Fruit fly (Drosophila melanogaster) whole organism, embryonic: ENCODE data around the gene CG32751.

ENCODE experiments used
- BEAF-32 ChIP-seq: fragments of 200-800 bp; sonication (Bioruptor generic); optimal IDR thresholded peaks from 3 replicates; lab custom pipeline; 2017; ENCODE audit warnings: missing biosample characterization, missing genetic modification characterization, mild to moderate bottlenecking, moderate library complexity, missing genetic modification reagents
- CG10267 ChIP-seq: fragments of 200-800 bp; sonication (Bioruptor generic); optimal IDR thresholded peaks from 2 replicates; lab custom pipeline; 2018; ENCODE audit warnings: missing biosample characterization, mild to moderate bottlenecking, missing genetic modification characterization, moderate library complexity
- CG10654 ChIP-seq: fragments of 200-800 bp; sonication (Bioruptor generic); optimal IDR thresholded peaks from 2 replicates; lab custom pipeline; 2016; ENCODE audit warnings: missing biosample characterization, missing genetic modification characterization
- CG12942 ChIP-seq: fragments of 200-800 bp; sonication (Bioruptor generic); optimal IDR thresholded peaks from 3 replicates; lab custom pipeline; 2016; ENCODE audit warnings: missing biosample characterization, missing genetic modification characterization
- CG15514 ChIP-seq: fragments of 200-800 bp; sonication (Bioruptor generic); optimal IDR thresholded peaks from 3 replicates; lab custom pipeline; 2017; ENCODE audit warnings: missing biosample characterization, missing genetic modification characterization, mild to moderate bottlenecking, moderate library complexity, missing genetic modification reagents
- CG2120 ChIP-seq: fragments of 200-800 bp; sonication (Bioruptor generic); optimal IDR thresholded peaks from 3 replicates; lab custom pipeline; 2016; ENCODE audit warnings: missing biosample characterization, missing genetic modification characterization
- CG30403 ChIP-seq: fragments of 200-800 bp; sonication (Bioruptor generic); optimal IDR thresholded peaks from 3 replicates; lab custom pipeline; 2016; ENCODE audit warnings: missing biosample characterization, missing genetic modification characterization
- CG32767 ChIP-seq: fragments of 200-800 bp; sonication (Bioruptor generic); IDR thresholded peaks from 2 replicates; pipeline ENCODE4 v1.3.6; 2022; ENCODE audit warnings: missing biosample characterization, missing genetic modification characterization
- CG8359 ChIP-seq: fragments of 200-800 bp; sonication (Bioruptor generic); optimal IDR thresholded peaks from 2 replicates; lab custom pipeline; 2017; ENCODE audit warnings: missing biosample characterization, mild to moderate bottlenecking, missing genetic modification characterization, borderline replicate concordance
- CTCF ChIP-seq: fragments of 200-800 bp; sonication (Bioruptor generic); optimal IDR thresholded peaks from 2 replicates; lab custom pipeline; 2017; ENCODE audit warnings: missing biosample characterization, mild to moderate bottlenecking, missing genetic modification characterization, moderate library complexity
- Chrac-16 ChIP-seq: fragments of 200-800 bp; sonication (Bioruptor generic); optimal IDR thresholded peaks from 3 replicates; lab custom pipeline; 2016; ENCODE audit warnings: missing biosample characterization, missing genetic modification characterization
- Ets65A ChIP-seq: fragments of 200-800 bp; sonication (Bioruptor generic); peaks from one replicate; lab custom pipeline; 2016; ENCODE audit warnings: missing biosample characterization, missing genetic modification characterization
- Ets97D ChIP-seq: fragments of 200-800 bp; sonication (Bioruptor generic); optimal IDR thresholded peaks from 3 replicates; lab custom pipeline; 2016; ENCODE audit warnings: missing biosample characterization, missing genetic modification characterization
- Max ChIP-seq: fragments of 200-800 bp; sonication (Bioruptor generic); optimal IDR thresholded peaks from 2 replicates; lab custom pipeline; 2016; ENCODE audit warnings: missing biosample characterization, mild to moderate bottlenecking, missing genetic modification characterization
- NfI ChIP-seq: fragments of 200-800 bp; sonication (Bioruptor generic); optimal IDR thresholded peaks from 3 replicates; lab custom pipeline; 2018; ENCODE audit warnings: missing biosample characterization, mild to moderate bottlenecking, missing genetic modification characterization, moderate library complexity
- Xrp1 ChIP-seq: fragments of 200-800 bp; sonication (Bioruptor generic); IDR thresholded peaks from 2 replicates; pipeline ENCODE4 v1.3.6; 2022; ENCODE audit warnings: missing biosample characterization, missing genetic modification characterization
- YL-1 ChIP-seq: fragments of 200-800 bp; sonication (Bioruptor generic); optimal IDR thresholded peaks from 3 replicates; lab custom pipeline; 2017; ENCODE audit warnings: missing biosample characterization, mild to moderate bottlenecking, missing genetic modification characterization
- aop ChIP-seq: fragments of 200-800 bp; sonication (Bioruptor generic); IDR thresholded peaks from 2 replicates; pipeline ENCODE4 v1.3.6; 2022; ENCODE audit warnings: missing biosample characterization, missing genetic modification characterization
- cwo ChIP-seq: fragments of 200-800 bp; sonication (Bioruptor generic); optimal IDR thresholded peaks from 3 replicates; lab custom pipeline; 2017; ENCODE audit warnings: missing biosample characterization, missing genetic modification characterization, mild to moderate bottlenecking, moderate library complexity, missing genetic modification reagents
- ems ChIP-seq: fragments of 200-800 bp; sonication (Bioruptor generic); optimal IDR thresholded peaks from 3 replicates; lab custom pipeline; 2016; ENCODE audit warnings: missing biosample characterization, missing genetic modification characterization
- exex ChIP-seq: fragments of 200-800 bp; sonication (Bioruptor generic); optimal IDR thresholded peaks from 4 replicates; lab custom pipeline; 2018; ENCODE audit warnings: missing biosample characterization, mild to moderate bottlenecking, missing genetic modification characterization, moderate library complexity
- gro ChIP-seq: fragments of 200-800 bp; sonication (Bioruptor generic); optimal IDR thresholded peaks from 2 replicates; lab custom pipeline; 2016; ENCODE audit warnings: missing biosample characterization, missing genetic modification characterization
- gt ChIP-seq: fragments of 200-800 bp; sonication (Bioruptor generic); IDR thresholded peaks from 2 replicates; pipeline ENCODE4 v1.3.6; 2022; ENCODE audit warnings: missing biosample characterization, missing genetic modification characterization
- hkb ChIP-seq, 2 experiments: fragments of 200-800 bp in 1 of 2; fragments of >200 bp in 1 of 2; sonication (Bioruptor generic) in 1 of 2; IDR thresholded peaks in 1 of 2; optimal IDR thresholded peaks in 1 of 2; 2 replicates each; pipeline versions ENCODE4 v1.3.6 to Lab custom; 2017 to 2022; ENCODE audit warnings: missing biosample characterization in 1 of 2, missing genetic modification characterization in 1 of 2
- lab ChIP-seq: fragments of 200-800 bp; sonication (Bioruptor generic); optimal IDR thresholded peaks from 3 replicates; lab custom pipeline; 2017; ENCODE audit warnings: missing biosample characterization, missing genetic modification characterization, mild to moderate bottlenecking, moderate library complexity, missing genetic modification reagents
- lilli ChIP-seq: fragments of 200-800 bp; sonication (Bioruptor generic); optimal IDR thresholded peaks from 3 replicates; lab custom pipeline; 2016; ENCODE audit warnings: missing biosample characterization, missing genetic modification characterization
- luna ChIP-seq: fragments of 200-800 bp; sonication (Bioruptor generic); optimal IDR thresholded peaks from 2 replicates; lab custom pipeline; 2016; ENCODE audit warnings: missing biosample characterization, missing genetic modification characterization
- mld ChIP-seq: fragments of 200-800 bp; sonication (Bioruptor generic); IDR thresholded peaks from 3 replicates; pipeline ENCODE4 v1.3.6; 2022; ENCODE audit warnings: missing biosample characterization, missing genetic modification characterization; ENCODE audit not compliant: partially characterized antibody
- sens ChIP-seq: fragments of 200-800 bp; sonication (Bioruptor generic); peaks from one replicate; lab custom pipeline; 2016; ENCODE audit warnings: missing biosample characterization, missing genetic modification characterization
- sr ChIP-seq: fragments of 200-800 bp; sonication (Bioruptor generic); IDR thresholded peaks from 3 replicates; pipeline ENCODE4 v1.3.6; 2022; ENCODE audit warnings: missing biosample characterization, missing genetic modification characterization
- unc-4 ChIP-seq: fragments of 200-800 bp; sonication (Bioruptor generic); IDR thresholded peaks from 2 replicates; pipeline ENCODE4 v1.3.6; 2022; ENCODE audit warnings: missing biosample characterization, missing genetic modification characterization; ENCODE audit not compliant: partially characterized antibody
- unpg ChIP-seq: fragments of 200-800 bp; sonication (Bioruptor generic); optimal IDR thresholded peaks from 3 replicates; lab custom pipeline; 2018; ENCODE audit warnings: missing biosample characterization, mild to moderate bottlenecking, missing genetic modification characterization, moderate library complexity

The CG32751 gene

DNA sequence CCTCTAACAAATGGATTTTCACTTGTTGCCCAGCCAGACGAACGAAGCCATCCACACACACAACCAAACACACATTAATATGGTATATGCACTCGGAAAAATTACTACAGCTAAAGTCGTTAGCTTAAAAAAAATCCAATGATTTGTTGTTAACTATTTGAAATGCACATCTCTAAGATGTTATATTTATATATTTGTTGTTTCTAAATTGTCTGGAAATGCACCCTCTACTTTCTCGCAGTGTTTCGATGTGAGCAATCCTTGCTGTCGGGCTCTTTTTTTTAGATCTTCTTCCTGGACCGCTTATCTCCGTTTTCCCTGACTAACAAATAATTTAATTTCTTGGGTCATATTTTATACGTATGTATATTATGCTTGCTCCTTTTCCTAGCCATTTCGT lies 6.6 kb upstream of the CG32751 start (continued):
- TF ChIP-seq sens, result peak; percentile 25
- peak; percentile 43 for TF ChIP-seq lab
- TF ChIP-seq CG30403 (GFP tag; lab: Kevin White, UChicago), result peak; percentile 8

DNA sequence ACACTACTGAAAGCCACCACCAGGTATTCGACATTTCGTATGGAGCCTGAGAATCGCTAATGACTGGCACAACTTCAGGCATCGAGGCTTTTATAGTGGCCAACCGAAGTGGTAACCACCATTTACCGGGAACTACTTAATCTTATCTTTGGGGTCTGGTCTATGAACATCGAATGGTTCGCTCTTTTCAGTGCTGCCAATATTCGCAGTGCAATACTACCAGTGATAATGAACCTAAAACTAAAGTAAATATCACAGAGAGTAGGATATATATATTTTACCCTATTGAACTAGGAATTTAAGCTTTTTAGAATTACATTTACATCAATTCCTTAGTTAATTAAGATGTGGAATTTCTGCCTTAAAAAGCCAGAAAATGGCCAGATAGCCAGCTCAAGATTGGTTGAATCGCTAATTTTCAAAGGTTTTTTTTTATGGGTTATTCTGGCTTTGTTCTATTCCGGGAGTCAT lies 4.1 kb upstream of the CG32751 start, which contains the start of gene vanin-like:
Gene vanin-like (minus strand): TSS at position 51 of the 471 bp plus-strand sequence.
- TF ChIP-seq CG15514 (GFP tag; lab: Kevin White, UChicago) (peak; percentile 96), BEAF-32 (no peak), exex (peak; percentile 26), Ets65A (peak; percentile 46), gt (no peak), CG12942 (no peak)

DNA sequence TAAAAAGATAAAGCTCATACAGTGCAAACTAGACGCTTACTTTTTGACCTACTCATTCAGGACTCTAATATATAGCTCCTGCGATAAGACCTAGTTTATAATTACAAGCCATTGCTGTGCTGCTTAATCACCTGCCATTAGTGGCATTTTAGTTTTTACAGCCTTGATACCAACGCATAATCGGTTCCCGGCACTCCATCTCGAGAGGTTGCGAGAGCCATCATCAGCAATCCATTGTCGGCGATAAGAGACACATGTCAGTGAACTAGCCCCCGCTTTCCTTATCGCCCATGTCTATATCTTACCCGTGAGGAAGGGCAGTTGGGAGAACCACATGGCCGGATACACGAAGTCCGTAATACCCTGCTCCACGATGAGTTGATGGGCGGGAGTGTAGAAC lies 3.0 kb upstream of the CG32751 start:
- peak; percentile 98 for TF ChIP-seq exex
- peak; percentile 14 for TF ChIP-seq gro (GFP tag; lab: Kevin White, UChicago)
- no peak for TF ChIP-seq Ets97D (GFP tag; lab: Kevin White, UChicago)

DNA sequence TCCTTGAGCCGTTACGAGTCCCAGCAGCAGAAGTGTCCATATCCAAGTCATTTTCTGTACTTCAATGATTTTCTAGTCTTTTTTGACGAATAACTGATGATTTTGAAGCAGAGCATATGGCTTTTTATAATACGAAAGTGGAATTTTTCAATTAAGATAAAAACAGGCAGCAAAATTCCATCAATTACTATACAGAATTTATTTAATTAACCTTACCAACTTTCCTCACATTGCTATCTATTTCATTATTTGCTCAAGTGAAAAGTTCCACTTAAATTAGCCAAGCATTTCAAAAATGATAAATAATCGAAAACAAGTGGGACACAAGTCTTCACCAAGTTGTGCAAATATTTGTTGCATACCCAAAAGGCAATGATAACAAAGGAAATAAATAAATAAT lies 1.3 kb upstream of the CG32751 start, which contains the start of gene CG43090:
Gene CG43090 (minus strand): TSS at position 101 of the 400 bp plus-strand sequence.
- TF ChIP-seq ems (GFP tag; lab: Kevin White, UChicago) (no peak), CG8359 (no peak), sr (GFP tag; lab: Robert Waterston, UW) (no peak), unc-4 (GFP tag; lab: Robert Waterston, UW) (no peak), CG2120 (GFP tag; lab: Kevin White, UChicago) (no peak), Chrac-16 (GFP tag; lab: Kevin White, UChicago) (no peak), CTCF (GFP tag; lab: Kevin White, UChicago) (no peak), luna (no peak), hkb (optimal IDR thresholded peaks at IDR 0.05; lab: Kevin White, UChicago) (no peak), hkb (GFP tag; IDR thresholded peaks at IDR 0.05; lab: Robert Waterston, UW) (no peak), YL-1 (GFP tag; lab: Kevin White, UChicago) (no peak), CG10267 (tag; lab: Kevin White, UChicago) (no peak), unpg (GFP tag; lab: Kevin White, UChicago) (no peak), Max (GFP tag; lab: Kevin White, UChicago) (no peak), CG10654 (GFP tag; lab: Kevin White, UChicago) (no peak), CG32767 (GFP tag; lab: Robert Waterston, UW) (no peak)

DNA sequence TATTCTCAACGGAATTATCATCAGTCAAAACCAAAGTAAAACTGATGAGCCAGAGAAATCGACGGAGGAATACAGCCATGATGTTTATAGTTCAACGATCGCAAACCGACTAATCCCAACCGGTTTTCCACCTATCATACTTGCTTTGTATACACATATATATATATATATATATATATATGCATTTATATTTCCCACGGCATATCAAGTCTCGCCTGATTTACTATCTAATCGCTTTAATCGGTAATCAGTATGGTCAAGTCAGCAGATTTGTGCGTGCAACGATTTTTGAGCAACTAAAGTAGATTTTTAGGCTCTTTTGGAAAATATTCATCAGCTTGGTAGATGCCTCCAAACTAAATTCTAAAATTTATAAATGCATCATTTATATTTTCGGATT lies 2.1 kb downstream of the CG32751 start, which contains the start of gene CG32750:
Gene CG32750 (minus strand): TSS at position 101 of the 400 bp plus-strand sequence.
- TF ChIP-seq mld (GFP tag; lab: Robert Waterston, UW), result no peak
- peak; percentile 16 for TF ChIP-seq exex
- TF ChIP-seq NfI (GFP tag; lab: Kevin White, UChicago), result no peak
- TF ChIP-seq aop (GFP tag; lab: Robert Waterston, UW), result no peak
- TF ChIP-seq Xrp1, result no peak
- no peak for TF ChIP-seq lilli (GFP tag; lab: Kevin White, UChicago)
- no peak for TF ChIP-seq luna
- TF ChIP-seq cwo (GFP tag; lab: Kevin White, UChicago), result peak; percentile 22
